Fruit fly (Drosophila melanogaster) S2 (cell line): ENCODE measurements around the gene Cad74A.

Source experiments
- CG8478 ChIP-seq: fragments of >200 bp; optimal IDR thresholded peaks from 2 replicates; lab custom pipeline; 2018
- CTCF ChIP-seq, 2 experiments: fragments of >200 bp; optimal IDR thresholded peaks; 2 replicates each; lab custom pipeline; 2018

DNA sequence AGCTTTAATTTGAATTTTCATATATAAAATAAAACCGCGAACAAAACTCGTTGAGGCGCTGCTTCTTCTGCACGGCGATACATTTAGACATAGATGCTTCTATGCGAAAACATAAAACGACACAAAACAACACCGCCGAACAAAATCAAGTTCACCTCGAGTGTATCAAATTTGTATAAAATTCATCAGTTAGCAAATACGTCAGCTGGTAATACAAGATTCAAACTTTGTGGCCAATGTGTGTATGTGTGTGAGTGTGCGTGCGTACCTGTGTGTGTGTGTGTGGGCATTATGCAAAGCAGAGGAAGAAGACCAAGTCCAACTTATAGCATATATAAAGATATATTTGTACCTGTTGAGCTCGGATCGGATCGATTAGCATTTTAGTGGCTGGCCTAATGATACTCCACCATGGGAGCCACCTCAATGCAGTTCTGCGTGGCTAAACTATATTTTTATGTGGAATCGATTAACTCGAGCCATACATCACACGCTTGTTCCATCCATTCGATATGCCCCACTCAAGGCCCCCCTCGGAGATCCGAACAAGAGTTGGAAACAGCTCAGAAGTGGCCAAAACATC, 15.2 kb upstream of the Cad74A start:
- TF ChIP-seq CTCF (optimal IDR thresholded peaks at IDR 0.05; lab: Kevin White, UChicago) (no peak), CG8478 (lab: Kevin White, UChicago) (no peak)
